Fruit fly (Drosophila melanogaster) whole organism, embryonic: Measurements from ENCODE around the gene Grd.

Source experiments
- CG11504 ChIP-seq: fragments of 200-800 bp; sonication (Bioruptor generic); optimal IDR thresholded peaks from 3 replicates; lab custom pipeline; 2019; ENCODE audit warnings: missing biosample characterization, mild to moderate bottlenecking, missing genetic modification characterization, moderate library complexity
- CG11560 ChIP-seq: fragments of 200-800 bp; sonication (Bioruptor generic); IDR thresholded peaks from 3 replicates; pipeline ENCODE4 v1.3.6; 2022; ENCODE audit warnings: missing biosample characterization, missing genetic modification characterization
- CG12942 ChIP-seq: fragments of 200-800 bp; sonication (Bioruptor generic); optimal IDR thresholded peaks from 3 replicates; lab custom pipeline; 2016; ENCODE audit warnings: missing biosample characterization, missing genetic modification characterization
- CG13123 ChIP-seq: fragments of 200-800 bp; sonication (Bioruptor generic); optimal IDR thresholded peaks from 2 replicates; lab custom pipeline; 2016; ENCODE audit warnings: missing biosample characterization, missing genetic modification characterization
- CG13894 ChIP-seq: fragments of 200-800 bp; sonication (Bioruptor generic); optimal IDR thresholded peaks from 3 replicates; lab custom pipeline; 2018; ENCODE audit warnings: missing biosample characterization, mild to moderate bottlenecking, missing genetic modification characterization, moderate library complexity
- CG14014 ChIP-seq: fragments of 200-800 bp; sonication (Bioruptor generic); IDR thresholded peaks from 2 replicates; pipeline ENCODE4 v1.3.6; 2022; ENCODE audit warnings: missing biosample characterization, missing genetic modification characterization
- CG1603 ChIP-seq: fragments of 200-800 bp; sonication (Bioruptor generic); optimal IDR thresholded peaks from 2 replicates; lab custom pipeline; 2019; ENCODE audit warnings: missing biosample characterization, mild to moderate bottlenecking, missing genetic modification characterization, moderate library complexity
- CG17802 ChIP-seq: fragments of 200-800 bp; sonication (Bioruptor generic); optimal IDR thresholded peaks from 2 replicates; lab custom pipeline; 2018; ENCODE audit warnings: missing biosample characterization, mild to moderate bottlenecking, missing genetic modification characterization, moderate library complexity
- CG18764 ChIP-seq: fragments of 200-800 bp; sonication (Bioruptor generic); optimal IDR thresholded peaks from 3 replicates; lab custom pipeline; 2016; ENCODE audit warnings: missing biosample characterization, missing genetic modification characterization
- CG2129 ChIP-seq: fragments of 200-800 bp; sonication (Bioruptor generic); IDR thresholded peaks from 2 replicates; pipeline ENCODE4 v1.3.6; 2022; ENCODE audit warnings: missing biosample characterization, missing genetic modification characterization; ENCODE audit not compliant: partially characterized antibody
- CG32532 ChIP-seq: fragments of 200-800 bp; sonication (Bioruptor generic); IDR thresholded peaks from 2 replicates; pipeline ENCODE4 v1.3.6; 2022; ENCODE audit warnings: missing biosample characterization, missing genetic modification characterization
- CG42726 ChIP-seq: fragments of 200-800 bp; sonication (Bioruptor generic); IDR thresholded peaks from 2 replicates; pipeline ENCODE4 v1.3.6; 2022; ENCODE audit warnings: missing biosample characterization, missing genetic modification characterization; ENCODE audit not compliant: partially characterized antibody
- CG5245 ChIP-seq: fragments of 200-800 bp; sonication (Bioruptor generic); optimal IDR thresholded peaks from 3 replicates; lab custom pipeline; 2016; ENCODE audit warnings: missing biosample characterization, missing genetic modification characterization
- CG7357 ChIP-seq: fragments of 200-800 bp; sonication (Bioruptor generic); IDR thresholded peaks from 3 replicates; pipeline ENCODE4 v1.3.6; 2022; ENCODE audit warnings: missing biosample characterization, missing genetic modification characterization
- CG7839 ChIP-seq: fragments of 200-800 bp; sonication (Bioruptor generic); optimal IDR thresholded peaks from 3 replicates; lab custom pipeline; 2018; ENCODE audit warnings: missing biosample characterization, mild to moderate bottlenecking, missing genetic modification characterization, moderate library complexity
- Camta ChIP-seq: fragments of 200-800 bp; sonication (Bioruptor generic); optimal IDR thresholded peaks from 2 replicates; lab custom pipeline; 2016; ENCODE audit warnings: missing biosample characterization, missing genetic modification characterization
- D ChIP-seq, 2 experiments: fragments of 200-800 bp in 1 of 2; fragments of >200 bp in 1 of 2; sonication (Bioruptor generic) in 1 of 2; optimal IDR thresholded peaks; 2 replicates in 1 of 2; 3 replicates in 1 of 2; lab custom pipeline; 2017; ENCODE audit warnings: mild to moderate bottlenecking in 1 of 2, missing biosample characterization in 1 of 2, missing genetic modification characterization in 1 of 2, missing genetic modification reagents in 1 of 2
- D19B ChIP-seq: fragments of 200-800 bp; sonication (Bioruptor generic); optimal IDR thresholded peaks from 2 replicates; lab custom pipeline; 2017; ENCODE audit warnings: missing biosample characterization, mild to moderate bottlenecking, missing genetic modification characterization
- Deaf1 ChIP-seq: fragments of 200-800 bp; optimal IDR thresholded peaks from 3 replicates; lab custom pipeline; 2019; ENCODE audit warnings: missing biosample characterization, mild to moderate bottlenecking, missing genetic modification characterization, moderate library complexity
- E2f2 ChIP-seq: fragments of 200-800 bp; sonication (Bioruptor generic); IDR thresholded peaks from 2 replicates; pipeline ENCODE4 v1.3.6; 2022; ENCODE audit warnings: missing biosample characterization, missing genetic modification characterization
- Hr51 ChIP-seq, 2 experiments: fragments of 200-800 bp; sonication (Bioruptor generic); optimal IDR thresholded peaks; 2 replicates in 1 of 2; 3 replicates in 1 of 2; lab custom pipeline; 2016 to 2018; ENCODE audit warnings: missing biosample characterization in 2 of 2, missing genetic modification characterization in 2 of 2, mild to moderate bottlenecking in 1 of 2, moderate library complexity in 1 of 2
- Hr78 ChIP-seq, 2 experiments: fragments of 200-800 bp in 1 of 2; fragments of >200 bp in 1 of 2; sonication (Bioruptor generic) in 1 of 2; optimal IDR thresholded peaks; 2 replicates each; lab custom pipeline; 2017 to 2019; ENCODE audit warnings: missing biosample characterization in 2 of 2, missing genetic modification characterization in 2 of 2, mild to moderate bottlenecking in 1 of 2, moderate library complexity in 1 of 2
- Jarid2 ChIP-seq: fragments of 200-800 bp; sonication (Bioruptor generic); optimal IDR thresholded peaks from 3 replicates; lab custom pipeline; 2017; ENCODE audit warnings: mild to moderate bottlenecking, missing biosample characterization, missing genetic modification reagents, missing genetic modification characterization
- Lim3 ChIP-seq: fragments of 200-800 bp; sonication (Bioruptor generic); IDR thresholded peaks from 2 replicates; pipeline ENCODE4 v1.3.6; 2022; ENCODE audit warnings: missing biosample characterization, missing genetic modification characterization
- Mrtf ChIP-seq: fragments of 200-800 bp; sonication (Bioruptor generic); IDR thresholded peaks from 3 replicates; pipeline ENCODE4 v1.3.6; 2022; ENCODE audit warnings: missing biosample characterization, missing genetic modification characterization
- Oaz ChIP-seq: fragments of 200-800 bp; sonication (Bioruptor generic); IDR thresholded peaks from 2 replicates; pipeline ENCODE4 v1.3.6; 2022; ENCODE audit warnings: missing biosample characterization, missing genetic modification characterization
- Rfx ChIP-seq: fragments of 200-800 bp; sonication (Bioruptor generic); IDR thresholded peaks from 2 replicates; pipeline ENCODE4 v1.3.6; 2022; ENCODE audit warnings: missing biosample characterization, missing genetic modification characterization
- ac ChIP-seq: fragments of 200-800 bp; sonication (Bioruptor generic); optimal IDR thresholded peaks from 3 replicates; lab custom pipeline; 2017; ENCODE audit warnings: missing biosample characterization, mild to moderate bottlenecking, missing genetic modification characterization
- ase ChIP-seq: fragments of 200-800 bp; sonication (Bioruptor generic); IDR thresholded peaks from 3 replicates; pipeline ENCODE4 v1.3.6; 2022; ENCODE audit warnings: missing biosample characterization, missing genetic modification characterization
- ato ChIP-seq: fragments of 200-800 bp; sonication (Bioruptor generic); IDR thresholded peaks from 2 replicates; pipeline ENCODE4 v1.3.6; 2022; ENCODE audit warnings: missing biosample characterization, missing genetic modification characterization; ENCODE audit not compliant: partially characterized antibody
- caup ChIP-seq: fragments of 200-800 bp; sonication (Bioruptor generic); optimal IDR thresholded peaks from 3 replicates; lab custom pipeline; 2017; ENCODE audit warnings: missing biosample characterization, mild to moderate bottlenecking, missing genetic modification characterization, moderate library complexity; ENCODE audit not compliant: severe bottlenecking
- chif ChIP-seq, 2 experiments: fragments of 200-800 bp; sonication (Bioruptor generic); optimal IDR thresholded peaks; 3 replicates each; lab custom pipeline; 2016; ENCODE audit warnings: missing biosample characterization in 2 of 2, missing genetic modification characterization in 2 of 2
- chm ChIP-seq: fragments of 200-800 bp; sonication (Bioruptor generic); IDR thresholded peaks from 2 replicates; pipeline ENCODE4 v1.3.6; 2022; ENCODE audit warnings: missing biosample characterization, missing genetic modification characterization
- gcm ChIP-seq: fragments of 200-800 bp; sonication (Bioruptor generic); optimal IDR thresholded peaks from 2 replicates; lab custom pipeline; 2019; ENCODE audit warnings: missing biosample characterization, mild to moderate bottlenecking, missing genetic modification characterization, moderate library complexity
- gsb-n ChIP-seq: fragments of 200-800 bp; sonication (Bioruptor generic); optimal IDR thresholded peaks from 3 replicates; lab custom pipeline; 2018; ENCODE audit warnings: missing biosample characterization, mild to moderate bottlenecking, missing genetic modification characterization
- lbe ChIP-seq: fragments of 200-800 bp; sonication (Bioruptor generic); optimal IDR thresholded peaks from 2 replicates; lab custom pipeline; 2016; ENCODE audit warnings: missing biosample characterization, mild to moderate bottlenecking, missing genetic modification characterization
- lilli ChIP-seq: fragments of 200-800 bp; sonication (Bioruptor generic); optimal IDR thresholded peaks from 3 replicates; lab custom pipeline; 2016; ENCODE audit warnings: missing biosample characterization, missing genetic modification characterization
- otp ChIP-seq: fragments of 200-800 bp; sonication (Bioruptor generic); IDR thresholded peaks from 3 replicates; pipeline ENCODE4, ENCODE4 v1.3.6; 2022; ENCODE audit warnings: missing biosample characterization, missing genetic modification characterization
- pan ChIP-seq, 4 experiments: fragments of >200 bp in 3 of 4; fragments of 200-800 bp in 1 of 4; sonication (Bioruptor generic) in 1 of 4; optimal IDR thresholded peaks in 3 of 4; IDR thresholded peaks in 1 of 4; 2 replicates each; pipeline versions ENCODE4 v1.3.6 to Lab custom; 2017 to 2022; ENCODE audit warnings: missing biosample characterization in 2 of 4, missing genetic modification characterization in 2 of 4, mixed read lengths in 1 of 4
- pho ChIP-seq: fragments of 200-800 bp; sonication (Bioruptor generic); optimal IDR thresholded peaks from 2 replicates; lab custom pipeline; 2016; ENCODE audit warnings: missing biosample characterization, missing genetic modification characterization
- pum ChIP-seq: fragments of 200-800 bp; sonication (Bioruptor generic); optimal IDR thresholded peaks from 2 replicates; lab custom pipeline; 2016; ENCODE audit warnings: missing biosample characterization, missing genetic modification characterization
- scrt ChIP-seq: fragments of 200-800 bp; sonication (Bioruptor generic); optimal IDR thresholded peaks from 2 replicates; lab custom pipeline; 2018; ENCODE audit warnings: missing biosample characterization, mild to moderate bottlenecking, missing genetic modification characterization, moderate library complexity
- shn ChIP-seq: fragments of 200-800 bp; sonication (Bioruptor generic); optimal IDR thresholded peaks from 3 replicates; lab custom pipeline; 2016; ENCODE audit warnings: missing biosample characterization, missing genetic modification characterization
- slbo ChIP-seq: fragments of 200-800 bp; sonication (Bioruptor generic); IDR thresholded peaks from 2 replicates; pipeline ENCODE4 v1.3.6; 2022; ENCODE audit warnings: missing biosample characterization, missing genetic modification characterization
- toy ChIP-seq: fragments of 200-800 bp; sonication (Bioruptor generic); IDR thresholded peaks from 2 replicates; pipeline ENCODE4 v1.3.6; 2022; ENCODE audit warnings: missing biosample characterization, missing genetic modification characterization
- yki ChIP-seq: fragments of >200 bp; optimal IDR thresholded peaks from 3 replicates; lab custom pipeline; 2018
- z ChIP-seq: fragments of 200-800 bp; sonication (Bioruptor generic); IDR thresholded peaks from 3 replicates; pipeline ENCODE4 v1.3.6; 2022; ENCODE audit warnings: missing biosample characterization, missing genetic modification characterization

The Grd gene

dm6 chr3L:17841085-17841606, 18.0 kb downstream of the Grd start, which contains the start of gene CG5577 (continued):
- TF ChIP-seq CG1603 (tag; lab: Kevin White, UChicago) (peak; percentile 9), D (optimal IDR thresholded peaks at IDR 0.05; lab: Kevin White, UChicago) (no peak), D (GFP tag; optimal IDR thresholded peaks at IDR 0.05; lab: Kevin White, UChicago) (no peak), CG12942 (GFP tag; lab: Kevin White, UChicago) (no peak), chm (no peak), CG13123 (no peak), caup (GFP tag; lab: Kevin White, UChicago) (peak; percentile 50), shn (GFP tag; lab: Kevin White, UChicago) (peak; percentile 16), toy (GFP tag; lab: Robert Waterston, UW) (no peak), CG13894 (peak; percentile 53), E2f2 (no peak), Rfx (GFP tag; lab: Robert Waterston, UW) (peak; percentile 63), CG7839 (no peak), ase (GFP tag; lab: Robert Waterston, UW) (peak; percentile 39; the same call in 1 of the 3 replicates), Oaz (no peak), otp (GFP tag; lab: Robert Waterston, UW) (0 out of 3 replicates have a peak, but pooled peaks have one; percentile 27)

- TF ChIP-seq ato (GFP tag; lab: Robert Waterston, UW), result no peak
- TF ChIP-seq pho, result no peak
- no peak for TF ChIP-seq Mrtf (GFP tag; lab: Robert Waterston, UW)
- no peak for TF ChIP-seq Jarid2 (GFP tag; lab: Kevin White, UChicago)
- TF ChIP-seq z (GFP tag; lab: Robert Waterston, UW), result no peak
- TF ChIP-seq scrt, result peak; percentile 85
- TF ChIP-seq CG11560 (tag; lab: Robert Waterston, UW), result no peak
- peak in 1 of 2 experiments; percentile 88 for TF ChIP-seq Hr78 (GFP tag; optimal IDR thresholded peaks at IDR 0.05; lab: Kevin White, UChicago)
- TF ChIP-seq Camta, result no peak
- no peak for TF ChIP-seq CG2129
- peak; percentile 54 for TF ChIP-seq Deaf1 (tag; lab: Kevin White, UChicago)
- no peak for TF ChIP-seq gcm (GFP tag; lab: Kevin White, UChicago)
- TF ChIP-seq CG42726 (GFP tag; lab: Robert Waterston, UW), result no peak
- TF ChIP-seq CG5245, result no peak
- TF ChIP-seq chif (GFP tag; optimal IDR thresholded peaks at IDR 0.05; lab: Kevin White, UChicago), result no peak
- no peak for TF ChIP-seq pum
- TF ChIP-seq CG18764, result no peak
- no peak for TF ChIP-seq ac (GFP tag; lab: Kevin White, UChicago)
- no peak for TF ChIP-seq gsb-n (tag; lab: Kevin White, UChicago)
- no peak for TF ChIP-seq pan (optimal IDR thresholded peaks at IDR 0.05; lab: Kevin White, UChicago)
- peak in 1 of 2 experiments; percentile 45 for TF ChIP-seq pan (GFP tag; optimal IDR thresholded peaks at IDR 0.05 in 1 of 2, IDR thresholded peaks at IDR 0.05 in 1 of 2)
- TF ChIP-seq lilli (GFP tag; lab: Kevin White, UChicago), result peak; percentile 54
- 0 out of 2 replicates have a peak, but pooled peaks have one; percentile 36 for TF ChIP-seq slbo
- no peak for TF ChIP-seq toy (GFP tag; lab: Robert Waterston, UW)
- no peak for TF ChIP-seq CG11504
- 0 out of 2 replicates have a peak, but pooled peaks have one; percentile 20 for TF ChIP-seq CG14014 (GFP tag; lab: Robert Waterston, UW)
- no peak for TF ChIP-seq D19B (GFP tag; lab: Kevin White, UChicago)
- TF ChIP-seq lbe (GFP tag; lab: Kevin White, UChicago), result no peak
- TF ChIP-seq CG32532 (GFP tag; lab: Robert Waterston, UW), result peak; percentile 34; the same call in 1 of the 2 replicates
- no peak for TF ChIP-seq Lim3
- no peak for TF ChIP-seq CG17802 (tag; lab: Kevin White, UChicago)
- TF ChIP-seq Hr51 (GFP tag; optimal IDR thresholded peaks at IDR 0.05; lab: Kevin White, UChicago), result peak in 1 of 2 experiments; percentile 10
- no peak for TF ChIP-seq yki
- TF ChIP-seq CG7357 (GFP tag; lab: Robert Waterston, UW), result no peak
These were observed 20.0 kb downstream of the Grd start, which contains the start of gene CG5567 for dm6 chr3L:17842892-17843703. Gene CG5567 (minus strand): TSS chr3L:17843544.
